Fruit fly (Drosophila melanogaster): ENCODE measurements around the gene CG11122.

DNA sequence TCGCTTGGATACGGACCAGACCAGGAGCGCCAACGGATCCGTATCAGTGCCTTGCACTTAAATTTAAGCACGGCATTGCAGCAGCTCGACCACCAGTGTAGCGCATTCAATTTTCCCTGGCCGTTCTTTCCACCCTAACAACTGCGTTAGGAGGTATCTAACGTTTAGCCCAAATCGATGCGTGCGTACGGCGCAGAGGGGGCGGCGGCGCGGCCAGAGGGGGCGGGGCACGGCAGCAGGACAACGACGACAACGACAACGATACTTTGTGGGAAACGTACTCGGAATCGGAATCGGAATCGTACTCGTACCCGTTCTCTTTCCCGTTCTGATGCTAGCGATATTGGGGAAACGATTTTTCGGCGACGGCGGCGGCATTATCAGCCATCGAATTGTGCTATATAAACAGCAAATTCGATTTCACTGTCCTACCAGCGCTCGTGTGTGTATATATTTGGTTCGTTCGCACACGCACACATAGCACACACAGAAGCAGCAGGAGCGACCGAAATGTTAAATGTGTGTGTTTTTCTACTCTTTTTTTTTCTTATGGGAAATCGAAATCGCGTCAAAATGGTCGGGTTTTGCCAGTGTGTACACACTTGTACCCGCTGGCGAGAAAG, at the start of gene CG11122:
- TF ChIP-seq pan (optimal IDR thresholded peaks at IDR 0.05) = no peak
- no peak for TF ChIP-seq Dll (optimal IDR thresholded peaks at IDR 0.05)
- TF ChIP-seq CG8478 (optimal IDR thresholded peaks at IDR 0.05) = no peak
- TF ChIP-seq psq (optimal IDR thresholded peaks at IDR 0.05) = no peak
